Fruit fly (Drosophila melanogaster) whole organism, embryonic: ENCODE data around the gene qjt.

Experiments used
- CG1024 ChIP-seq: fragments of 200-800 bp; sonication (Bioruptor generic); IDR thresholded peaks from 2 replicates; pipeline ENCODE4 v1.3.6; 2022; ENCODE audit warnings: missing biosample characterization, missing genetic modification characterization
- CG10431 ChIP-seq: fragments of 200-800 bp; sonication (Bioruptor generic); optimal IDR thresholded peaks from 3 replicates; lab custom pipeline; 2018; ENCODE audit warnings: missing biosample characterization, mild to moderate bottlenecking, missing genetic modification characterization
- CG11247 ChIP-seq: fragments of 200-800 bp; sonication (Bioruptor generic); IDR thresholded peaks from 2 replicates; pipeline ENCODE4 v1.3.6; 2022; ENCODE audit warnings: missing biosample characterization, missing genetic modification characterization
- CG13424 ChIP-seq: fragments of 200-800 bp; sonication (Bioruptor generic); optimal IDR thresholded peaks from 2 replicates; lab custom pipeline; 2019; ENCODE audit warnings: missing biosample characterization, mild to moderate bottlenecking, missing genetic modification characterization, moderate library complexity
- CG13624 ChIP-seq: fragments of 200-800 bp; sonication (Bioruptor generic); optimal IDR thresholded peaks from 2 replicates; lab custom pipeline; 2016; ENCODE audit warnings: missing biosample characterization, missing genetic modification characterization
- CG15601 ChIP-seq: fragments of 200-800 bp; sonication (Bioruptor generic); optimal IDR thresholded peaks from 3 replicates; lab custom pipeline; 2019; ENCODE audit warnings: missing biosample characterization, mild to moderate bottlenecking, missing genetic modification characterization, moderate library complexity
- CG17328 ChIP-seq: fragments of 200-800 bp; sonication (Bioruptor generic); IDR thresholded peaks from 2 replicates; pipeline ENCODE4 v1.3.6; 2022; ENCODE audit warnings: missing biosample characterization, missing genetic modification characterization
- CG17385 ChIP-seq: fragments of 200-800 bp; sonication (Bioruptor generic); optimal IDR thresholded peaks from 3 replicates; lab custom pipeline; 2018; ENCODE audit warnings: missing biosample characterization, mild to moderate bottlenecking, missing genetic modification characterization
- CG17568 ChIP-seq: fragments of 200-800 bp; sonication (Bioruptor generic); optimal IDR thresholded peaks from 2 replicates; lab custom pipeline; 2018; ENCODE audit warnings: missing biosample characterization, mild to moderate bottlenecking, missing genetic modification characterization, moderate library complexity
- CG2120 ChIP-seq: fragments of 200-800 bp; sonication (Bioruptor generic); optimal IDR thresholded peaks from 3 replicates; lab custom pipeline; 2016; ENCODE audit warnings: missing biosample characterization, missing genetic modification characterization
- CG2678 ChIP-seq: fragments of 200-800 bp; sonication (Bioruptor generic); optimal IDR thresholded peaks from 3 replicates; lab custom pipeline; 2019; ENCODE audit warnings: missing biosample characterization, mild to moderate bottlenecking, missing genetic modification characterization, moderate library complexity
- CG2889 ChIP-seq: fragments of 200-800 bp; sonication (Bioruptor generic); IDR thresholded peaks from 3 replicates; pipeline ENCODE4 v1.3.6; 2022; ENCODE audit warnings: missing biosample characterization, missing genetic modification characterization
- CG30431 ChIP-seq: fragments of 200-800 bp; sonication (Bioruptor generic); optimal IDR thresholded peaks from 2 replicates; lab custom pipeline; 2017; ENCODE audit warnings: missing biosample characterization, missing genetic modification characterization
- CG31224 ChIP-seq: fragments of 200-800 bp; sonication (Bioruptor generic); IDR thresholded peaks from 2 replicates; pipeline ENCODE4 v1.3.6; 2022; ENCODE audit warnings: missing biosample characterization, missing genetic modification characterization
- CG32532 ChIP-seq: fragments of 200-800 bp; sonication (Bioruptor generic); IDR thresholded peaks from 2 replicates; pipeline ENCODE4 v1.3.6; 2022; ENCODE audit warnings: missing biosample characterization, missing genetic modification characterization
- CG43689 ChIP-seq: fragments of 200-800 bp; sonication (Bioruptor generic); IDR thresholded peaks from 2 replicates; pipeline ENCODE4 v1.3.6; 2022; ENCODE audit warnings: missing biosample characterization, missing genetic modification characterization
- CG4707 ChIP-seq: fragments of 200-800 bp; sonication (Bioruptor generic); optimal IDR thresholded peaks from 2 replicates; lab custom pipeline; 2018; ENCODE audit warnings: missing biosample characterization, mild to moderate bottlenecking, missing genetic modification characterization, moderate library complexity
- CG6175 ChIP-seq: fragments of 200-800 bp; sonication (Bioruptor generic); IDR thresholded peaks from 3 replicates; pipeline ENCODE4 v1.3.6; 2022; ENCODE audit warnings: missing biosample characterization, missing genetic modification characterization
- CG6791 ChIP-seq: fragments of 200-800 bp; sonication (Bioruptor generic); IDR thresholded peaks from 3 replicates; pipeline ENCODE4 v1.3.6; 2022; ENCODE audit warnings: missing biosample characterization, missing genetic modification characterization; ENCODE audit not compliant: partially characterized antibody
- CG6854 ChIP-seq: fragments of 200-800 bp; sonication (Bioruptor generic); optimal IDR thresholded peaks from 3 replicates; lab custom pipeline; 2017; ENCODE audit warnings: missing biosample characterization, mild to moderate bottlenecking, missing genetic modification characterization
- CG7556 ChIP-seq: fragments of 200-800 bp; sonication (Bioruptor generic); optimal IDR thresholded peaks from 2 replicates; lab custom pipeline; 2017; ENCODE audit warnings: missing biosample characterization, mild to moderate bottlenecking, missing genetic modification characterization
- CG9437 ChIP-seq: fragments of 200-800 bp; sonication (Bioruptor generic); optimal IDR thresholded peaks from 2 replicates; lab custom pipeline; 2018; ENCODE audit warnings: missing biosample characterization, mild to moderate bottlenecking, missing genetic modification characterization
- HLHmδ ChIP-seq: fragments of 200-800 bp; sonication (Bioruptor generic); optimal IDR thresholded peaks from 2 replicates; lab custom pipeline; 2018; ENCODE audit warnings: missing biosample characterization, mild to moderate bottlenecking, missing genetic modification characterization, moderate library complexity
- Hand ChIP-seq: fragments of 200-800 bp; sonication (Bioruptor generic); optimal IDR thresholded peaks from 2 replicates; lab custom pipeline; 2017; ENCODE audit warnings: mild to moderate bottlenecking, missing biosample characterization, missing genetic modification reagents, missing genetic modification characterization
- HmgZ ChIP-seq: fragments of 200-800 bp; sonication (Bioruptor generic); optimal IDR thresholded peaks from 2 replicates; lab custom pipeline; 2018; ENCODE audit warnings: missing biosample characterization, mild to moderate bottlenecking, missing genetic modification characterization
- Hr78 ChIP-seq, 2 experiments: fragments of 200-800 bp in 1 of 2; fragments of >200 bp in 1 of 2; sonication (Bioruptor generic) in 1 of 2; optimal IDR thresholded peaks; 2 replicates each; lab custom pipeline; 2017 to 2019; ENCODE audit warnings: missing biosample characterization in 2 of 2, missing genetic modification characterization in 2 of 2, mild to moderate bottlenecking in 1 of 2, moderate library complexity in 1 of 2
- Kr ChIP-seq: fragments of 200-800 bp; sonication (Bioruptor generic); optimal IDR thresholded peaks from 2 replicates; lab custom pipeline; 2017; ENCODE audit warnings: missing biosample characterization, mild to moderate bottlenecking, missing genetic modification characterization
- Max ChIP-seq: fragments of 200-800 bp; sonication (Bioruptor generic); optimal IDR thresholded peaks from 2 replicates; lab custom pipeline; 2016; ENCODE audit warnings: missing biosample characterization, mild to moderate bottlenecking, missing genetic modification characterization
- Vsx1 ChIP-seq: fragments of 200-800 bp; sonication (Bioruptor generic); optimal IDR thresholded peaks from 2 replicates; lab custom pipeline; 2017; ENCODE audit warnings: missing biosample characterization, mild to moderate bottlenecking, missing genetic modification characterization, missing genetic modification reagents
- abd-A ChIP-seq: fragments of 200-800 bp; sonication (Bioruptor generic); optimal IDR thresholded peaks from 3 replicates; lab custom pipeline; 2019; ENCODE audit warnings: missing biosample characterization, mild to moderate bottlenecking, missing genetic modification characterization, moderate library complexity
- ac ChIP-seq: fragments of 200-800 bp; sonication (Bioruptor generic); optimal IDR thresholded peaks from 3 replicates; lab custom pipeline; 2017; ENCODE audit warnings: missing biosample characterization, mild to moderate bottlenecking, missing genetic modification characterization
- ap ChIP-seq: fragments of 200-800 bp; sonication (Bioruptor generic); IDR thresholded peaks from 2 replicates; pipeline ENCODE4 v1.3.6; 2022; ENCODE audit warnings: missing biosample characterization, missing genetic modification characterization
- chm ChIP-seq: fragments of 200-800 bp; sonication (Bioruptor generic); IDR thresholded peaks from 2 replicates; pipeline ENCODE4 v1.3.6; 2022; ENCODE audit warnings: missing biosample characterization, missing genetic modification characterization
- danr ChIP-seq: fragments of 200-800 bp; sonication (Bioruptor generic); IDR thresholded peaks from 2 replicates; pipeline ENCODE4 v1.3.6; 2022; ENCODE audit warnings: missing biosample characterization, missing genetic modification characterization
- dimm ChIP-seq: fragments of 200-800 bp; sonication (Bioruptor generic); IDR thresholded peaks from 2 replicates; pipeline ENCODE4 v1.3.6; 2022; ENCODE audit warnings: missing biosample characterization, missing genetic modification characterization
- fu2 ChIP-seq: fragments of 200-800 bp; sonication (Bioruptor generic); optimal IDR thresholded peaks from 2 replicates; lab custom pipeline; 2016; ENCODE audit warnings: missing biosample characterization, missing genetic modification characterization
- gsb-n ChIP-seq: fragments of 200-800 bp; sonication (Bioruptor generic); optimal IDR thresholded peaks from 3 replicates; lab custom pipeline; 2018; ENCODE audit warnings: missing biosample characterization, mild to moderate bottlenecking, missing genetic modification characterization
- ind ChIP-seq: fragments of 200-800 bp; sonication (Bioruptor generic); optimal IDR thresholded peaks from 3 replicates; lab custom pipeline; 2016; ENCODE audit warnings: missing biosample characterization, missing genetic modification characterization
- kah ChIP-seq: fragments of 200-800 bp; sonication (Bioruptor generic); optimal IDR thresholded peaks from 2 replicates; lab custom pipeline; 2018; ENCODE audit warnings: missing biosample characterization, mild to moderate bottlenecking, missing genetic modification characterization
- kay ChIP-seq: fragments of 200-800 bp; sonication (Bioruptor generic); optimal IDR thresholded peaks from 2 replicates; lab custom pipeline; 2016; ENCODE audit warnings: missing biosample characterization, missing genetic modification characterization
- rib ChIP-seq: fragments of 200-800 bp; sonication (Bioruptor generic); IDR thresholded peaks from 2 replicates; pipeline ENCODE4 v1.3.6; 2022; ENCODE audit warnings: missing biosample characterization, missing genetic modification characterization
- scrt ChIP-seq: fragments of 200-800 bp; sonication (Bioruptor generic); optimal IDR thresholded peaks from 2 replicates; lab custom pipeline; 2018; ENCODE audit warnings: missing biosample characterization, mild to moderate bottlenecking, missing genetic modification characterization, moderate library complexity
- sens ChIP-seq: fragments of 200-800 bp; sonication (Bioruptor generic); peaks from one replicate; lab custom pipeline; 2016; ENCODE audit warnings: missing biosample characterization, missing genetic modification characterization
- sim ChIP-seq: fragments of 200-800 bp; sonication (Bioruptor generic); IDR thresholded peaks from 2 replicates; pipeline ENCODE4 v1.3.6; 2022; ENCODE audit warnings: missing biosample characterization, missing genetic modification characterization
- slp2 ChIP-seq: fragments of 200-800 bp; sonication (Bioruptor generic); optimal IDR thresholded peaks from 2 replicates; lab custom pipeline; 2016; ENCODE audit warnings: missing biosample characterization, missing genetic modification characterization
- ssp ChIP-seq: fragments of 200-800 bp; sonication (Bioruptor generic); IDR thresholded peaks from 2 replicates; pipeline ENCODE4 v1.3.6; 2022; ENCODE audit warnings: missing biosample characterization, missing genetic modification characterization
- tin ChIP-seq: fragments of 200-800 bp; sonication (Bioruptor generic); optimal IDR thresholded peaks from 3 replicates; lab custom pipeline; 2016; ENCODE audit warnings: missing biosample characterization, missing genetic modification characterization
- trh ChIP-seq: fragments of 200-800 bp; sonication (Bioruptor generic); optimal IDR thresholded peaks from 2 replicates; lab custom pipeline; 2016; ENCODE audit warnings: missing biosample characterization, missing genetic modification characterization
- zen2 ChIP-seq: fragments of 200-800 bp; sonication (Bioruptor generic); IDR thresholded peaks from 3 replicates; pipeline ENCODE4 v1.3.6; 2022; ENCODE audit warnings: missing biosample characterization, missing genetic modification characterization; ENCODE audit not compliant: partially characterized antibody
- zf30C ChIP-seq: fragments of 200-800 bp; sonication (Bioruptor generic); optimal IDR thresholded peaks from 3 replicates; lab custom pipeline; 2018; ENCODE audit warnings: missing biosample characterization, mild to moderate bottlenecking, missing genetic modification characterization

qjt gene

dm6 chr3L:17513893-17514616 is 35.2 kb downstream of the qjt start, which contains the start of the genes U4-U6-60K and CG7564 (continued):
- no peak for TF ChIP-seq Hand (GFP tag; lab: Kevin White, UChicago)
- TF ChIP-seq CG11247 (GFP tag; lab: Robert Waterston, UW), result 0 out of 2 replicates have a peak, but pooled peaks have one; percentile 43
- no peak for TF ChIP-seq CG10431 (GFP tag; lab: Kevin White, UChicago)
- peak; percentile 67 for TF ChIP-seq ind (GFP tag; lab: Kevin White, UChicago)
- TF ChIP-seq gsb-n, result no peak
- TF ChIP-seq chm, result no peak
- peak; percentile 69 for TF ChIP-seq CG7556 (GFP tag; lab: Kevin White, UChicago)
- peak; percentile 51 for TF ChIP-seq CG15601 (tag; lab: Kevin White, UChicago)
- TF ChIP-seq HLHmδ (GFP tag; lab: Kevin White, UChicago), result no peak
- peak; percentile 71 for TF ChIP-seq tin (GFP tag; lab: Kevin White, UChicago)
- peak; percentile 56 for TF ChIP-seq CG13424
- TF ChIP-seq sim, result no peak
- no peak for TF ChIP-seq dimm (GFP tag; lab: Robert Waterston, UW)
- peak; percentile 23 for TF ChIP-seq CG6854 (GFP tag; lab: Kevin White, UChicago)
- TF ChIP-seq abd-A (tag; lab: Kevin White, UChicago), result no peak
- TF ChIP-seq CG31224, result peak; percentile 40; the same call in 1 of the 2 replicates
- peak; percentile 54 for TF ChIP-seq ssp (GFP tag; lab: Robert Waterston, UW)
- TF ChIP-seq Hr78 (GFP tag; optimal IDR thresholded peaks at IDR 0.05; lab: Kevin White, UChicago), result no peak
- TF ChIP-seq danr (GFP tag; lab: Robert Waterston, UW), result no peak
- TF ChIP-seq CG43689 (GFP tag; lab: Robert Waterston, UW), result no peak
- TF ChIP-seq rib (GFP tag; lab: Robert Waterston, UW), result no peak
- TF ChIP-seq CG2678 (tag; lab: Kevin White, UChicago), result peak; percentile 63
- TF ChIP-seq zf30C (GFP tag; lab: Kevin White, UChicago), result no peak
- no peak; the same call in 1 of the 2 replicates for TF ChIP-seq CG17328 (GFP tag; lab: Robert Waterston, UW)
- TF ChIP-seq sens (GFP tag; lab: Kevin White, UChicago), result peak; percentile 90
- 0 out of 2 replicates have a peak, but pooled peaks have one; percentile 34 for TF ChIP-seq CG1024 (GFP tag; lab: Robert Waterston, UW)
- peak; percentile 61 for TF ChIP-seq HmgZ (tag; lab: Kevin White, UChicago)
- no peak for TF ChIP-seq ap (GFP tag; lab: Robert Waterston, UW)
- no peak for TF ChIP-seq CG4707
- no peak for TF ChIP-seq scrt (GFP tag; lab: Kevin White, UChicago)
- peak; percentile 77 for TF ChIP-seq CG9437
- peak; percentile 70 for TF ChIP-seq kay
- TF ChIP-seq CG6175 (GFP tag; lab: Robert Waterston, UW), result no peak
- no peak for TF ChIP-seq CG2889 (GFP tag; lab: Robert Waterston, UW)
- TF ChIP-seq Kr (GFP tag; lab: Kevin White, UChicago), result no peak
- TF ChIP-seq Max (GFP tag; lab: Kevin White, UChicago), result peak; percentile 61
- no peak for TF ChIP-seq fu2
- peak; percentile 41 for TF ChIP-seq CG13624 (GFP tag; lab: Kevin White, UChicago)
- peak; percentile 83 for TF ChIP-seq zen2 (GFP tag; lab: Robert Waterston, UW)
- peak; percentile 97 for TF ChIP-seq CG6791 (GFP tag; lab: Robert Waterston, UW)
- TF ChIP-seq Vsx1 (GFP tag; lab: Kevin White, UChicago), result no peak
- peak; percentile 22 for TF ChIP-seq slp2
- no peak for TF ChIP-seq ac
- TF ChIP-seq CG17385 (GFP tag; lab: Kevin White, UChicago), result peak; percentile 42
- no peak for TF ChIP-seq kah (GFP tag; lab: Kevin White, UChicago)
- TF ChIP-seq CG32532 (GFP tag; lab: Robert Waterston, UW), result peak; percentile 76
- TF ChIP-seq CG30431, result peak; percentile 53
- TF ChIP-seq CG17568 (GFP tag; lab: Kevin White, UChicago), result no peak
- TF ChIP-seq CG2120 (GFP tag; lab: Kevin White, UChicago), result peak; percentile 81
- peak; percentile 46 for TF ChIP-seq trh
